Worm (Caenorhabditis elegans): ENCODE measurements around the gene flor-1.

DNA sequence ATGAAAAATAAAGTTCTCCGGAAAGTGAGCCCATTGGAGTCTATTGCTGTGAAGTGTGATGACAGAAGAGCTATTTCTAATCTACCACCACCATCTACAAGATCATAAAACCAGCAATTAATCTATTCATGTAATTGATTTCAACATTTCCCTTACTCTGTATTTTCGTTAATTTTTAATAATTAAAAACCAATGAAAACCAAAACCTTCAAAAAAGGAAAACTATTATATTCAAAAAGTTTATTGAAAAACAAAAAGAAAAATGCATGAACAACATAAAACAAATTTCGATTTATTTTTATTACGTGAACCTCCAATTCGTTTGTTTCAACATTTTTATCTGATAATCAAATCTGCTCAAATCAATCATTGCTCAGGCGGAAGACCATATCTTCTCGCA lies 20.0 kb downstream of the flor-1 start, which contains the start of gene C01G10.1:
- no peak for TF ChIP-seq attf-3 (GFP tag; conservative IDR thresholded peaks at IDR 0.05)
- TF ChIP-seq nhr-80 (tag; optimal IDR thresholded peaks at IDR 0.05) = no peak
- no peak for TF ChIP-seq F37B4.10 (GFP tag; IDR thresholded peaks at IDR 0.05)
- TF ChIP-seq unc-130 (GFP tag; optimal IDR thresholded peaks at IDR 0.05) = no peak
- TF ChIP-seq egl-44 (GFP tag; IDR thresholded peaks at IDR 0.05) = no peak
- TF ChIP-seq nfya-2 (GFP tag; IDR thresholded peaks at IDR 0.05) = no peak
- no peak for TF ChIP-seq F57A8.1 (GFP tag; optimal IDR thresholded peaks at IDR 0.05)
- TF ChIP-seq unc-62 (GFP tag; optimal IDR thresholded peaks at IDR 0.05) = no peak
- no peak for TF ChIP-seq bed-2 (GFP tag; IDR thresholded peaks at IDR 0.05)
- TF ChIP-seq C17E4.6 (GFP tag; IDR thresholded peaks at IDR 0.05) = no peak
- no peak for TF ChIP-seq ZK185.1 (tag; optimal IDR thresholded peaks at IDR 0.05; ENCODE audit: poor library complexity, severe bottlenecking)
